Fruit fly (Drosophila melanogaster): ENCODE data around the gene CG42597.
A peak's percentile ranks its signal among the peaks of the same experiment; 100 is the strongest.

CG42597 gene

DNA sequence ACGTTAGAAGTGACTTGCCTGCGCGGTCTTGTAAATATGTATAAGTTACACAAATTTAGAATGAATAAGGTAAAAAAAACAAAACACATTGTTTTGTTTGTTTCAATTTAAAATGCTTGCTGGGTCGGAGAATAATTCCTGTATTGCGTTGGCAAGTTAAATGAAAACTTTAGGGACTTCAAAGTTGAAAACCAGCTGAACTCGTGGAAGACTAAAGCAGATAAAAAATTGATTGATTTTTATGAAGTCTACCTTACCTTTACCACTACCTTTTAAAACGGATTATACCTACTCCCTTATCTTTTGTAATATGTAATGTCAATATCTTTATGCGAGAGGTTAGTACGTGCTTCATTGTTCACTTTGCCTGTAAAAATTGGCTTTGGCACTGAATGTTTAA is at the start of gene CG42597:
CG42597 (minus strand) TSS at position 101 of the 400 bp plus-strand sequence.
- TF ChIP-seq pzg (GFP tag; optimal IDR thresholded peaks at IDR 0.05) = no peak
- TF ChIP-seq CG11456 (GFP tag; IDR thresholded peaks at IDR 0.05) = no peak
- TF ChIP-seq CG10147 (GFP tag; optimal IDR thresholded peaks at IDR 0.05) = no peak
- no peak for TF ChIP-seq CG5953 (GFP tag; IDR thresholded peaks at IDR 0.05)
- no peak for TF ChIP-seq Jarid2 (GFP tag; optimal IDR thresholded peaks at IDR 0.05)
- no peak for TF ChIP-seq CG7928 (GFP tag; optimal IDR thresholded peaks at IDR 0.05)
- no peak for TF ChIP-seq corto (GFP tag; optimal IDR thresholded peaks at IDR 0.05)
- TF ChIP-seq CG2116 (GFP tag; optimal IDR thresholded peaks at IDR 0.05) = no peak
- no peak for TF ChIP-seq CG17612 (GFP tag; IDR thresholded peaks at IDR 0.05)
- no peak for TF ChIP-seq CG18764 (GFP tag; optimal IDR thresholded peaks at IDR 0.05)
- TF ChIP-seq kah (GFP tag; optimal IDR thresholded peaks at IDR 0.05) = no peak

- TF ChIP-seq D19A (tag; optimal IDR thresholded peaks at IDR 0.05) = peak; percentile 95
Measured at dm6 chr2L:22114441-22114840, 49.3 kb upstream of the CG42597 start.

DNA sequence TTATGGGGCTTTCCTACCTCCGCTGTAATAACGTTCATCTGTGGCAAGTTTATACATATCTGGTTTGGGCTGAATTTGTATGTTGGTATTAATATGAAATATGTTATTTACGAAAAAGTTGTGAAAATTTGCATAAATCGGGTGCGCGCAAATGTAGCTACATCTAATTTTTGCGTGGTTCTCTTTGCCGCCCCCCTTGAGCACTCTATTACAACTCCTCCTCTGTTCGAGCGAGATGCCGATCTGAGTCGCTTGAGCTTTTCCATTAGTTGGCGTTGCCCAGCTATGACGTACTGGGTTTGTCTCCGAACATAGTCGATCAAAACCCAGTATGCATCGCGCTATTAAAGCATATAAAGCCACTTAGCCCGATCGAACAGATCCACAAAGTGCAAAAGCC is 43.5 kb upstream of the CG42597 start, which contains the start of gene CG6675:
CG6675 (plus strand) TSS at position 301 of the 400 bp plus-strand sequence.
- TF ChIP-seq sens (GFP tag) = peak; percentile 16
- no peak for TF ChIP-seq dimm (GFP tag; IDR thresholded peaks at IDR 0.05)
- TF ChIP-seq Doc3 (GFP tag; IDR thresholded peaks at IDR 0.05; ENCODE audit: partially characterized antibody) = no peak

DNA sequence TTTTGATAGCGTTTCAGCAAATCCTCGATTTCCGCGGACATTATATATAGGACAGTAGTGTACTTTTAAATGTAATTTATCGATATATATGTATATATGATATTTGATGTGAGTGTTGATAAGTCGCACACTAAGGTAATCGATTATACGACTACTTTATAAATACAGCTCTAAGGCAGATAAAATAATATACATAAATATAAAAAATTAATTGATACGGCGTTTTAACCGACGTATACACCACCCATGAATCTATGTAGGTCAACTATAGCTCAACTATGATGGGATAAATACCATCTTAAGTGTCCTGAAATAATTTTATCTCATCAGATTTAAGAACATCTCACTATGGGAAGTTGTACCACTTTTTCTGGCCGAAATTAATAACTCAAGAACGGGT is 42.1 kb upstream of the CG42597 start, which contains the start of gene CG10834:
CG10834 (minus strand) TSS at position 101 of the 400 bp plus-strand sequence.
- TF ChIP-seq psq (GFP tag; optimal IDR thresholded peaks at IDR 0.05) (no peak), CG15073 (GFP tag; optimal IDR thresholded peaks at IDR 0.05) (no peak), CG12391 (tag; optimal IDR thresholded peaks at IDR 0.05) (no peak), dm (GFP tag; optimal IDR thresholded peaks at IDR 0.05) (no peak), ab (GFP tag; optimal IDR thresholded peaks at IDR 0.05) (no peak), CG13775 (GFP tag; optimal IDR thresholded peaks at IDR 0.05) (no peak), CG8924 (tag; optimal IDR thresholded peaks at IDR 0.05) (no peak), sens (GFP tag) (no peak), E2f1 (GFP tag; IDR thresholded peaks at IDR 0.05) (no peak), CG13296 (GFP tag; optimal IDR thresholded peaks at IDR 0.05) (no peak), ems (GFP tag; optimal IDR thresholded peaks at IDR 0.05) (no peak), mirr (GFP tag; optimal IDR thresholded peaks at IDR 0.05) (no peak), eve (GFP tag; optimal IDR thresholded peaks at IDR 0.05) (no peak)

dm6 chr2L:22105412-22105811 is 40.3 kb upstream of the CG42597 start, which contains the start of gene CG15219:
Gene CG15219 (minus strand): TSS chr2L:22105512.
- no peak for TF ChIP-seq CG10274 (GFP tag; optimal IDR thresholded peaks at IDR 0.05)
- no peak for TF ChIP-seq CG9797 (GFP tag; optimal IDR thresholded peaks at IDR 0.05)
- no peak for TF ChIP-seq CG8944 (GFP tag; optimal IDR thresholded peaks at IDR 0.05)
- TF ChIP-seq Awh (GFP tag; IDR thresholded peaks at IDR 0.05) = no peak
- TF ChIP-seq CG14965 (GFP tag; optimal IDR thresholded peaks at IDR 0.05; ENCODE audit: borderline replicate concordance) = no peak
- no peak for TF ChIP-seq sima (GFP tag; optimal IDR thresholded peaks at IDR 0.05)
- no peak for TF ChIP-seq tin (GFP tag; optimal IDR thresholded peaks at IDR 0.05)
- TF ChIP-seq Aef1 (GFP tag; IDR thresholded peaks at IDR 0.05) = no peak
- no peak for TF ChIP-seq Eip74EF (GFP tag; optimal IDR thresholded peaks at IDR 0.05)
- TF ChIP-seq stc (GFP tag; IDR thresholded peaks at IDR 0.05) = no peak
- TF ChIP-seq dmrt11E (tag; optimal IDR thresholded peaks at IDR 0.05) = no peak
